Fruit fly (Drosophila melanogaster): ENCODE measurements around the gene Sema1a.

Gene Sema1a

dm6 chr2L:8511723-8512122, 30.2 kb upstream of the Sema1a start, which contains the start of gene CG13096 (continued):
- TF ChIP-seq ftz-f1 (GFP tag; optimal IDR thresholded peaks at IDR 0.05) (peak; percentile 66), TFAM (GFP tag; optimal IDR thresholded peaks at IDR 0.05) (no peak), CG10267 (tag; optimal IDR thresholded peaks at IDR 0.05) (peak; percentile 74), tna (GFP tag; IDR thresholded peaks at IDR 0.05; ENCODE audit: partially characterized antibody) (peak; percentile 97), dpn (GFP tag; optimal IDR thresholded peaks at IDR 0.05) (peak; percentile 37 to 43), Hr51 (GFP tag; optimal IDR thresholded peaks at IDR 0.05) (peak in 1 of 2 experiments; percentile 27), CG2116 (GFP tag; optimal IDR thresholded peaks at IDR 0.05) (peak; percentile 96), zen (tag; optimal IDR thresholded peaks at IDR 0.05) (peak; percentile 65), E2f2 (GFP tag; IDR thresholded peaks at IDR 0.05) (peak; percentile 86), CG34224 (GFP tag; IDR thresholded peaks at IDR 0.05; ENCODE audit: partially characterized antibody) (peak; percentile 99), CG17186 (GFP tag; optimal IDR thresholded peaks at IDR 0.05) (peak; percentile 72), CG11695 (GFP tag; IDR thresholded peaks at IDR 0.05) (no peak), row (GFP tag; IDR thresholded peaks at IDR 0.05) (peak; percentile 59; the same call in 2 of the 3 replicates), btn (GFP tag; optimal IDR thresholded peaks at IDR 0.05) (no peak), Dref (GFP tag; IDR thresholded peaks at IDR 0.05) (peak; percentile 100), phol (tag; optimal IDR thresholded peaks at IDR 0.05) (peak; percentile 61), bab2 (GFP tag; optimal IDR thresholded peaks at IDR 0.05) (no peak), Deaf1 (tag; optimal IDR thresholded peaks at IDR 0.05) (peak; percentile 22), pzg (GFP tag; optimal IDR thresholded peaks at IDR 0.05) (peak; percentile 99), CG15514 (GFP tag; optimal IDR thresholded peaks at IDR 0.05) (peak; percentile 91), bsh (GFP tag; optimal IDR thresholded peaks at IDR 0.05) (no peak), Bdp1 (GFP tag; optimal IDR thresholded peaks at IDR 0.05) (peak; percentile 27), amos (GFP tag; IDR thresholded peaks at IDR 0.05; ENCODE audit: partially characterized antibody) (peak; percentile 99), tin (GFP tag; optimal IDR thresholded peaks at IDR 0.05) (peak; percentile 16), dm (GFP tag; optimal IDR thresholded peaks at IDR 0.05) (peak; percentile 99), Max (GFP tag; optimal IDR thresholded peaks at IDR 0.05) (peak; percentile 96), zen2 (GFP tag; IDR thresholded peaks at IDR 0.05; ENCODE audit: partially characterized antibody) (peak; percentile 98), Stat92E (GFP tag; optimal IDR thresholded peaks at IDR 0.05) (peak in 1 of 3 experiments; percentile 44), CG1603 (tag; optimal IDR thresholded peaks at IDR 0.05) (peak; percentile 93), CG12155 (GFP tag; optimal IDR thresholded peaks at IDR 0.05) (peak; percentile 21), CG4820 (GFP tag; optimal IDR thresholded peaks at IDR 0.05) (peak; percentile 8), HLH54F (GFP tag; optimal IDR thresholded peaks at IDR 0.05) (no peak), stwl (tag; optimal IDR thresholded peaks at IDR 0.05) (peak; percentile 84), Dek (tag; optimal IDR thresholded peaks at IDR 0.05) (peak; percentile 52), CG7271 (tag; optimal IDR thresholded peaks at IDR 0.05) (no peak), Xbp1 (GFP tag; optimal IDR thresholded peaks at IDR 0.05) (peak; percentile 49), CG8290 (GFP tag; optimal IDR thresholded peaks at IDR 0.05) (peak; percentile 90), CG8290 (tag; optimal IDR thresholded peaks at IDR 0.05) (peak; percentile 75 to 96), HLH3B (GFP tag; IDR thresholded peaks at IDR 0.05) (no peak), CG3838 (GFP tag; optimal IDR thresholded peaks at IDR 0.05) (no peak), Med (GFP tag) (no peak), rib (GFP tag; IDR thresholded peaks at IDR 0.05) (no peak), CG7963 (GFP tag; IDR thresholded peaks at IDR 0.05; ENCODE audit: partially characterized antibody) (peak; percentile 97), CG42726 (GFP tag; IDR thresholded peaks at IDR 0.05; ENCODE audit: partially characterized antibody) (peak; percentile 98), CG33213 (GFP tag; optimal IDR thresholded peaks at IDR 0.05) (peak; percentile 55), MESR4 (GFP tag; optimal IDR thresholded peaks at IDR 0.05) (peak; percentile 66), Sin3A (optimal IDR thresholded peaks at IDR 0.05) (peak; percentile 69), HmgD (GFP tag; optimal IDR thresholded peaks at IDR 0.05) (peak; percentile 83), p53 (GFP tag; optimal IDR thresholded peaks at IDR 0.05) (peak; percentile 9), crp (GFP tag; optimal IDR thresholded peaks at IDR 0.05) (peak; percentile 73 to 95)

Data from whole organism, embryonic.